Worm (Caenorhabditis elegans): ENCODE measurements around the gene srsx-39.
"Not testable (repeated sequence)": the region's sequence is repeated elsewhere in the genome, so short reads cannot be mapped to it uniquely, and the experiment has no call there.

DNA sequence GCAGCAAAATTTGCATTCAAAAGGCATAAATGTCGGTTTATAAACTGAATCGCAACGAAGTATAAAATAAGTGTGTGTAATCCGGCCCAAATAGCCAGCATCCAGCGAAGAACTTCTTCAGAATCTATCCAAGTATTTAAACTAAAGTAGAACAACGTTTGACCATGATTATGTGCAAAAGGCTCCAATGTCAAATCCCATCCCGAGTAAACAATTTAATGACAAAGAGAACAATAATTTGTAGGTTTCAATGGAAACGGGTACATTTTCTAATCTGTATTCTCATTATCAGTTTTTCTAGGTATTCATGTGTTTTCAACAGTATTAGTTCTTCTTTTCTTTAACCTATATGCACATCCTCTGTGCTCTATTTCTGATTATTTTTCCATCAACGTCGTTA, 48.9 kb downstream of the srsx-39 start, which contains the start of gene C41G6.12:
- not testable (repeated sequence) for TF ChIP-seq fos-1 (tag; optimal IDR thresholded peaks at IDR 0.05); nhr-111 (GFP tag; optimal IDR thresholded peaks at IDR 0.05); daf-12 (tag; optimal IDR thresholded peaks at IDR 0.05); rbr-2 (tag; optimal IDR thresholded peaks at IDR 0.05); ceh-82 (tag; optimal IDR thresholded peaks at IDR 0.05); aly-2 (tag; optimal IDR thresholded peaks at IDR 0.05); dmd-9 (GFP tag; IDR thresholded peaks at IDR 0.05); aha-1 (tag); unc-130 (GFP tag; optimal IDR thresholded peaks at IDR 0.05)

Measured in whole organism, L4 larva.